Worm (Caenorhabditis elegans): ENCODE results near the gene sra-31.
"Not testable (repeated sequence)": the region's sequence is repeated elsewhere in the genome, so short reads cannot be mapped to it uniquely, and the experiment has no call there.

sra-31 gene

DNA sequence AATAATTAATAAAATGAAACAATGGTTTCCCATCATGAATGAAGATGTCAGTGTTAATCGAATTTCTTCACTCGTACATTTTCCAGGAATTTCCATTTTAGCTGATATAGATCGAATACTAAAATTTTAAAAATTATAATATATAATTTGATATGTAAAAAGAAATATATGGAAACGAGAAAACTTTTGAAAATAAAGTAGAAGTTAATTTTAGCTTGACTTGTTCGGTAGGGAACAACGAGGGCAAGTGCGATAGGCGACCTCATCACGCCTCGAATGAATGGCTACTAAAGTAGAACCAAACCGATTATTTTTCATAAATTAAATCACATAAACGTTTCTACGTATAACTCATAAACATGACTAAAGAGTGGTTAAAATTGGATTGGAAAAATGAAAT, at the start of gene sra-31:
Gene sra-31 (minus strand): TSS at position 101 of the 400 bp plus-strand sequence.
- TF ChIP-seq ceh-13 (GFP tag; optimal IDR thresholded peaks at IDR 0.05) (no peak), tbx-37 (GFP tag; conservative IDR thresholded peaks at IDR 0.05) (no peak), hmbx-1 (tag; optimal IDR thresholded peaks at IDR 0.05) (no peak), tra-4 (tag; optimal IDR thresholded peaks at IDR 0.05) (no peak), aly-1 (tag; optimal IDR thresholded peaks at IDR 0.05) (no peak), hnd-1 (tag; optimal IDR thresholded peaks at IDR 0.05) (no peak), tbx-11 (GFP tag; IDR thresholded peaks at IDR 0.05) (no peak), B0310.2 (tag; optimal IDR thresholded peaks at IDR 0.05) (no peak), pes-1 (GFP tag; IDR thresholded peaks at IDR 0.05) (no peak), ceh-36 (tag; optimal IDR thresholded peaks at IDR 0.05) (no peak), ama-1 (optimal IDR thresholded peaks at IDR 0.05) (no peak), F13C5.2 (tag; optimal IDR thresholded peaks at IDR 0.05) (no peak)

DNA sequence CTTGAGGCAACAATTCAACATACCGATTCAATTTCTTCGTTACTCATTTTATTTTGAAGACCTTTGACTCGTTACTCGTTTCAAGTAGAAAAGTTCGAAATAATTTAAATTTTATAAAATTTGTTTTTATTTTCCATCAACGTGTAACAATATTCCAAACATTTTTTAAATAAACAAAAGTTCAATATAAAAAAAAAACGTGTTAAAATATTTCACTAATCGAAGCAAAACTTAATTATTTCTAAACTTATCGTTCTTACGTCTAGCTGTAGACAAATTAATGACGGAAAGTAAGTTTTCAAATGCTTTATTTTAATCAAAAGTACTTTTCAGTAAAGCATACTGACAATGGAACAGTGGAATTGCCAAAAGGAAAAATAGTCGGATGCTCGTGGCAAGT, 48.9 kb upstream of the sra-31 start, which contains the start of the genes F54H5.5 and F54H5.2:
Gene F54H5.5 (minus strand): TSS at position 101 of the 400 bp plus-strand sequence.
Gene F54H5.2 (plus strand): TSS at position 303 of the 400 bp plus-strand sequence.
- not testable (repeated sequence) for TF ChIP-seq F13C5.2 (tag; optimal IDR thresholded peaks at IDR 0.05); ceh-36 (tag; optimal IDR thresholded peaks at IDR 0.05); ama-1 (optimal IDR thresholded peaks at IDR 0.05)

DNA sequence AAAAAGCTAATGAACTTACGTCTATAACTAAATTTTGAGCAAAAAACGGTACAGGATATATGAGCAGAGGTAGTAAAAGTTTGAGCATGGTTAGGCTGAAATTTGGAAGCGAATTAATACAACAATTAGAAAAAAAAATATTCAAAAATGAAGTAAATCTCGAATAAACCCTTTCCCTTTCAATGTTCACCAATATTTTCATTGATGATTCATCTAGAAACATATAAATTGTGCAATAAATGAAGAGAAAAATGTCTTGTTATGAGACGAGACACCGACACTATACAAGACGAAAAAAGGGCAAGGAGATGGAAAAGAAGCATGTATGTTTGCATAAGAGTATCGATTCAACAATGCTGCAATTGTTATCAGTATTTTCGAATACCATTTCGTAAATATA, 47.0 kb upstream of the sra-31 start, which contains the start of gene F54H5.14:
Gene F54H5.14 (minus strand): TSS at position 101 of the 400 bp plus-strand sequence.
- TF ChIP-seq ama-1 (optimal IDR thresholded peaks at IDR 0.05): no peak
- no peak for TF ChIP-seq hnd-1 (tag; optimal IDR thresholded peaks at IDR 0.05)
- no peak for TF ChIP-seq ceh-13 (GFP tag; optimal IDR thresholded peaks at IDR 0.05)
- no peak for TF ChIP-seq tbx-11 (GFP tag; IDR thresholded peaks at IDR 0.05)
- no peak for TF ChIP-seq ceh-36 (tag; optimal IDR thresholded peaks at IDR 0.05)
- TF ChIP-seq aly-1 (tag; optimal IDR thresholded peaks at IDR 0.05): no peak
- no peak for TF ChIP-seq pes-1 (GFP tag; IDR thresholded peaks at IDR 0.05)
- no peak for TF ChIP-seq tra-4 (tag; optimal IDR thresholded peaks at IDR 0.05)
- no peak for TF ChIP-seq hmg-4 (GFP tag; optimal IDR thresholded peaks at IDR 0.05)

DNA sequence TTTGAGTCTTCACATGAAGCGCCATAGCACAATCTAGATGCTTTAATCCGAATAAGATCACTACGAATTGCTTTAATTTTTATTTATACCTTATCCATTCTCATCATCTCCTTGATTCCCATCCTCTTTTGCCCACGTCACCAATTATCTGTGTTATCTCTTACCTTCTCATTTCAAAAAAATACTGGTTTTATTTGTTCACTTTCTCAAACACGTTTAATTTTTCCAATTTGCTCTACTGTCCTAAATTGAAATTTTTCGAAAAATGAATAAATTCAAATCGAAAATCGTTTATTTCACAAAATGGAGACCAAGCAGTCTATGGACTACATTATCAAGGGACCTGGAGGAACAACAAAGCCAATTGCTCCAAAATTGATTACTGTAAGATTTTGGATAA, 43.6 kb upstream of the sra-31 start, which contains the start of gene F54H5.3:
Gene F54H5.3 (plus strand): TSS at position 301 of the 400 bp plus-strand sequence.
- TF ChIP-seq ceh-13 (GFP tag; optimal IDR thresholded peaks at IDR 0.05) (no peak), scrt-1 (GFP tag; IDR thresholded peaks at IDR 0.05) (no peak), tbx-11 (GFP tag; IDR thresholded peaks at IDR 0.05) (no peak), hmbx-1 (tag; optimal IDR thresholded peaks at IDR 0.05) (no peak), hmg-4 (GFP tag; optimal IDR thresholded peaks at IDR 0.05) (no peak), tra-4 (tag; optimal IDR thresholded peaks at IDR 0.05) (no peak), F13C5.2 (tag; optimal IDR thresholded peaks at IDR 0.05) (no peak), pes-1 (GFP tag; IDR thresholded peaks at IDR 0.05) (no peak), sea-1 (GFP tag; conservative IDR thresholded peaks at IDR 0.05) (no peak), flt-1 (GFP tag; IDR thresholded peaks at IDR 0.05) (no peak), hnd-1 (tag; optimal IDR thresholded peaks at IDR 0.05) (no peak), tbx-37 (GFP tag; conservative IDR thresholded peaks at IDR 0.05) (no peak), ama-1 (optimal IDR thresholded peaks at IDR 0.05) (no peak), aly-1 (tag; optimal IDR thresholded peaks at IDR 0.05) (no peak), ceh-36 (tag; optimal IDR thresholded peaks at IDR 0.05) (no peak), B0310.2 (tag; optimal IDR thresholded peaks at IDR 0.05) (no peak), ets-7 (tag; optimal IDR thresholded peaks at IDR 0.05) (no peak)

DNA sequence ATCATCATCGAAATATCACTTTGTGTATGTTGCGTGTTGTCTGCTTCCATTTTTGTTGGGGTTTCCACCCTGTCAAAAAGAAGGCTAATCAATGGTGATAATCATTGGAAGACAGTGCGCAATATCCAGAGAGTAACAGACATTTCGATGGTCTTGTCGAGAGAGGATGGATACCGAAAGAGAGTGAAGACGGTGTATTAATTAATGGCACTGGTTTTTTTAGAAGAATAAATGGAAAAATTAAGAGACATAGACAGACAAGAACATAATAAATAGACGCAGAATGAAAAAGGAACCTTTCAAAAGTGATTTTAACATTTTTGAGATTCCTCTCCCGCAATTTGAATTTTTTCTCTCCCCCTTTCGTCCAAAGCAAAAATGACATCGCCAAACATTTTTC, 40.7 kb upstream of the sra-31 start:
- TF ChIP-seq pes-1 (GFP tag; IDR thresholded peaks at IDR 0.05) (no peak), scrt-1 (GFP tag; IDR thresholded peaks at IDR 0.05) (no peak), F13C5.2 (tag; optimal IDR thresholded peaks at IDR 0.05) (no peak), hnd-1 (tag; optimal IDR thresholded peaks at IDR 0.05) (no peak), sea-1 (GFP tag; conservative IDR thresholded peaks at IDR 0.05) (no peak), ets-7 (tag; optimal IDR thresholded peaks at IDR 0.05) (no peak), hmg-4 (GFP tag; optimal IDR thresholded peaks at IDR 0.05) (no peak), ceh-36 (tag; optimal IDR thresholded peaks at IDR 0.05) (no peak), ama-1 (optimal IDR thresholded peaks at IDR 0.05) (no peak), hmbx-1 (tag; optimal IDR thresholded peaks at IDR 0.05) (no peak), aly-1 (tag; optimal IDR thresholded peaks at IDR 0.05) (no peak), tbx-11 (GFP tag; IDR thresholded peaks at IDR 0.05) (no peak), flt-1 (GFP tag; IDR thresholded peaks at IDR 0.05) (no peak)

DNA sequence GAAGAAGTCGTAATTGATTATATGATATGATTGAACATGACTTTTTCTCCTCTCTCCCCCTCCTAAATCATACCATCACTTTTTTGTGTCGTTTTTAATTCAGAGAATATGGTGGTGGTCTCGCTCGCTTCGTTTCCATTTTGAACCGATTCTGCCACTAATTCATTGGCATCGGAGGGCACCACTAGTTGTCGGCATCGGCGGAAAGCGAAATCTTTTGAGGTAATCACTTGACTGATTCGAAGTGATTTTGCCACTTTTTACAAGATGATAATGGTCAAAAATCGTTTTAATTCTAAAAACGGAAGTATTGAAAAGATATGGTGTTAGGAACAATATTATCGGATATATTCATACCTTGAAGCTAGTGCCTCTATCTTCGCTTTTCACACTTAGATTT, 38.5 kb upstream of the sra-31 start, which contains the start of gene klf-3:
Gene klf-3 (plus strand): TSS at position 109 of the 400 bp plus-strand sequence.
- TF ChIP-seq hnd-1 (tag; optimal IDR thresholded peaks at IDR 0.05): no peak
- no peak for TF ChIP-seq flt-1 (GFP tag; IDR thresholded peaks at IDR 0.05)
- no peak for TF ChIP-seq hmbx-1 (tag; optimal IDR thresholded peaks at IDR 0.05)
- no peak for TF ChIP-seq hmg-4 (GFP tag; optimal IDR thresholded peaks at IDR 0.05)
- no peak for TF ChIP-seq ceh-13 (GFP tag; optimal IDR thresholded peaks at IDR 0.05)
- no peak for TF ChIP-seq scrt-1 (GFP tag; IDR thresholded peaks at IDR 0.05)
- TF ChIP-seq aly-1 (tag; optimal IDR thresholded peaks at IDR 0.05): no peak
- no peak for TF ChIP-seq tra-4 (tag; optimal IDR thresholded peaks at IDR 0.05)
- no peak for TF ChIP-seq sea-1 (GFP tag; conservative IDR thresholded peaks at IDR 0.05)
- TF ChIP-seq ceh-36 (tag; optimal IDR thresholded peaks at IDR 0.05): no peak
- no peak for TF ChIP-seq pes-1 (GFP tag; IDR thresholded peaks at IDR 0.05)
- no peak for TF ChIP-seq B0310.2 (tag; optimal IDR thresholded peaks at IDR 0.05)
- TF ChIP-seq F13C5.2 (tag; optimal IDR thresholded peaks at IDR 0.05): no peak
- TF ChIP-seq ets-7 (tag; optimal IDR thresholded peaks at IDR 0.05): no peak
- TF ChIP-seq tbx-11 (GFP tag; IDR thresholded peaks at IDR 0.05): no peak
- no peak for TF ChIP-seq ama-1 (optimal IDR thresholded peaks at IDR 0.05)

DNA sequence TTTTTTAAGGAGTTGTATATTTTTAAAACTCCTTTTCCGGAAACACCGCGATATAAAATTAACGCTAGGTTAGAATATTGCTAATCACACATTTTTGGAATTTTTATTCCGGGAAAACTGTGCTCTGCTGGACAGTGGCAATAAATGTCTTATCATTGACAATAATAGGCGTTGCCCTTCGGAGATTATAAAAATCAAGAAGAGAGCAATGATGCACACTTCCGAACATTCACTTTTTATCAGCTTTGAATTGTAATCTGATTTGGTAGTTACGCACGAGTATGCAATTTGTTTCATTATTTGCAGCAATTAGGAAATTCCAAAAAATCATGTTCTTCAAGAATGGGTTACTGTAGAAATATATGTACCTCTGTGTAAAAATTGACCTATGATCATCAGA, 37.9 kb upstream of the sra-31 start:
- TF ChIP-seq tbx-37 (GFP tag; conservative IDR thresholded peaks at IDR 0.05) (no peak), sea-1 (GFP tag; conservative IDR thresholded peaks at IDR 0.05) (no peak), aly-1 (tag; optimal IDR thresholded peaks at IDR 0.05) (no peak), ama-1 (optimal IDR thresholded peaks at IDR 0.05) (no peak), hmg-4 (GFP tag; optimal IDR thresholded peaks at IDR 0.05) (no peak), flt-1 (GFP tag; IDR thresholded peaks at IDR 0.05) (no peak), hmbx-1 (tag; optimal IDR thresholded peaks at IDR 0.05) (no peak), hnd-1 (tag; optimal IDR thresholded peaks at IDR 0.05) (no peak), ceh-13 (GFP tag; optimal IDR thresholded peaks at IDR 0.05) (no peak), scrt-1 (GFP tag; IDR thresholded peaks at IDR 0.05) (no peak), tra-4 (tag; optimal IDR thresholded peaks at IDR 0.05) (no peak), B0310.2 (tag; optimal IDR thresholded peaks at IDR 0.05) (no peak), pes-1 (GFP tag; IDR thresholded peaks at IDR 0.05) (no peak), F13C5.2 (tag; optimal IDR thresholded peaks at IDR 0.05) (no peak), tbx-11 (GFP tag; IDR thresholded peaks at IDR 0.05) (no peak), ceh-36 (tag; optimal IDR thresholded peaks at IDR 0.05) (no peak), ets-7 (tag; optimal IDR thresholded peaks at IDR 0.05) (no peak)

All from whole organism, early embryonic.